Fruit fly (Drosophila melanogaster) whole organism, prepupa: ENCODE results near the gene Vajk1.

Experiments
- Blimp-1 ChIP-seq: fragments of 200-800 bp; sonication (Bioruptor generic); optimal IDR thresholded peaks from 3 replicates; lab custom pipeline; 2017; ENCODE audit warnings: missing biosample characterization, missing genetic modification characterization, mild to moderate bottlenecking, moderate library complexity, missing genetic modification reagents
- CG10631 ChIP-seq: fragments of 200-800 bp; sonication (Bioruptor generic); optimal IDR thresholded peaks from 2 replicates; lab custom pipeline; 2016; ENCODE audit warnings: missing biosample characterization, missing genetic modification characterization
- CG10669 ChIP-seq: fragments of 200-800 bp; sonication (Bioruptor generic); optimal IDR thresholded peaks from 3 replicates; lab custom pipeline; 2018; ENCODE audit warnings: missing biosample characterization, mild to moderate bottlenecking, missing genetic modification characterization, moderate library complexity
- CG11294 ChIP-seq: fragments of 200-800 bp; sonication (Bioruptor generic); IDR thresholded peaks from 2 replicates; pipeline ENCODE4 v1.3.6; 2022; ENCODE audit warnings: missing biosample characterization, missing genetic modification characterization
- CG11762 ChIP-seq: fragments of 200-800 bp; sonication (Bioruptor generic); optimal IDR thresholded peaks from 3 replicates; lab custom pipeline; 2016; ENCODE audit warnings: missing biosample characterization, missing genetic modification characterization; ENCODE audit not compliant: insufficient read depth
- CG3032 ChIP-seq: fragments of 200-800 bp; optimal IDR thresholded peaks from 2 replicates; lab custom pipeline; 2019; ENCODE audit warnings: missing biosample characterization, mild to moderate bottlenecking, missing genetic modification characterization, moderate library complexity
- CG31627 ChIP-seq: fragments of 200-800 bp; sonication (Bioruptor generic); optimal IDR thresholded peaks from 3 replicates; lab custom pipeline; 2016; ENCODE audit warnings: missing biosample characterization, missing genetic modification characterization
- CG32006 ChIP-seq: fragments of 200-800 bp; sonication (Bioruptor generic); optimal IDR thresholded peaks from 3 replicates; lab custom pipeline; 2017; ENCODE audit warnings: missing biosample characterization, mild to moderate bottlenecking, missing genetic modification characterization
- CG3919 ChIP-seq: fragments of 200-800 bp; sonication (Bioruptor generic); optimal IDR thresholded peaks from 3 replicates; lab custom pipeline; 2016; ENCODE audit warnings: missing biosample characterization, missing genetic modification characterization
- CG6276 ChIP-seq: fragments of 200-800 bp; sonication (Bioruptor generic); optimal IDR thresholded peaks from 2 replicates; lab custom pipeline; 2017; ENCODE audit warnings: missing biosample characterization, mild to moderate bottlenecking, missing genetic modification characterization
- CG6854 ChIP-seq: fragments of 200-800 bp; sonication (Bioruptor generic); optimal IDR thresholded peaks from 2 replicates; lab custom pipeline; 2017; ENCODE audit warnings: missing biosample characterization, mild to moderate bottlenecking, missing genetic modification characterization
- CG8632 ChIP-seq: fragments of 200-800 bp; sonication (Bioruptor generic); optimal IDR thresholded peaks from 3 replicates; lab custom pipeline; 2016; ENCODE audit warnings: missing biosample characterization, missing genetic modification characterization
- CG9139 ChIP-seq: fragments of 200-800 bp; sonication (Bioruptor generic); optimal IDR thresholded peaks from 3 replicates; lab custom pipeline; 2017; ENCODE audit warnings: missing biosample characterization, mild to moderate bottlenecking, missing genetic modification characterization
- Eip75B ChIP-seq: fragments of 200-800 bp; sonication (Bioruptor generic); optimal IDR thresholded peaks from 3 replicates; lab custom pipeline; 2016; ENCODE audit warnings: missing biosample characterization, missing genetic modification characterization
- Eip78C ChIP-seq: fragments of 200-800 bp; sonication (Bioruptor generic); peaks from one replicate; lab custom pipeline; 2016; ENCODE audit warnings: missing biosample characterization, missing genetic modification characterization
- Eip93F ChIP-seq: fragments of 200-800 bp; sonication (Bioruptor generic); optimal IDR thresholded peaks from 2 replicates; lab custom pipeline; 2016; ENCODE audit warnings: missing biosample characterization, mild to moderate bottlenecking, missing genetic modification characterization
- Ets21C ChIP-seq: fragments of 200-800 bp; sonication (Bioruptor generic); optimal IDR thresholded peaks from 3 replicates; lab custom pipeline; 2016; ENCODE audit warnings: missing biosample characterization, missing genetic modification characterization
- Ets96B ChIP-seq: fragments of 200-800 bp; optimal IDR thresholded peaks from 2 replicates; lab custom pipeline; 2019; ENCODE audit warnings: missing biosample characterization, mild to moderate bottlenecking, missing genetic modification characterization, moderate library complexity
- Gug ChIP-seq: fragments of 200-800 bp; sonication (Bioruptor generic); IDR thresholded peaks from 2 replicates; pipeline ENCODE4 v1.3.6; 2022; ENCODE audit warnings: missing biosample characterization, missing genetic modification characterization
- Hr38 ChIP-seq: sonication (Bioruptor generic); optimal IDR thresholded peaks from 2 replicates; lab custom pipeline; 2016; ENCODE audit warnings: missing biosample characterization, missing genetic modification characterization
- Hr39 ChIP-seq: fragments of 200-800 bp; sonication (Bioruptor generic); optimal IDR thresholded peaks from 2 replicates; lab custom pipeline; 2016; ENCODE audit warnings: missing biosample characterization, missing genetic modification characterization
- Hr4 ChIP-seq: fragments of 200-800 bp; sonication (Bioruptor generic); optimal IDR thresholded peaks from 3 replicates; lab custom pipeline; 2016; ENCODE audit warnings: missing biosample characterization, missing genetic modification characterization
- Met ChIP-seq: fragments of 200-800 bp; sonication (Bioruptor generic); optimal IDR thresholded peaks from 3 replicates; lab custom pipeline; 2016; ENCODE audit warnings: missing biosample characterization, missing genetic modification characterization
- Smox ChIP-seq: fragments of 200-800 bp; sonication (Bioruptor generic); optimal IDR thresholded peaks from 3 replicates; lab custom pipeline; 2016; ENCODE audit warnings: missing biosample characterization, missing genetic modification characterization
- Sox102F ChIP-seq: fragments of 200-800 bp; sonication (Bioruptor generic); optimal IDR thresholded peaks from 2 replicates; lab custom pipeline; 2016; ENCODE audit warnings: missing biosample characterization, mild to moderate bottlenecking, missing genetic modification characterization
- acj6 ChIP-seq: fragments of 200-800 bp; sonication (Bioruptor generic); optimal IDR thresholded peaks from 3 replicates; lab custom pipeline; 2016; ENCODE audit warnings: missing biosample characterization, missing genetic modification characterization
- dac ChIP-seq: fragments of 200-800 bp; sonication (Bioruptor generic); optimal IDR thresholded peaks from 2 replicates; lab custom pipeline; 2017; ENCODE audit warnings: missing biosample characterization, mild to moderate bottlenecking, missing genetic modification characterization
- dsx ChIP-seq: fragments of 200-800 bp; optimal IDR thresholded peaks from 3 replicates; lab custom pipeline; 2019; ENCODE audit warnings: missing biosample characterization, mild to moderate bottlenecking, missing genetic modification characterization, moderate library complexity; ENCODE audit not compliant: poor library complexity, severe bottlenecking
- eg ChIP-seq: fragments of 200-800 bp; sonication (Bioruptor generic); IDR thresholded peaks from 3 replicates; pipeline ENCODE4 v1.3.6; 2022; ENCODE audit warnings: missing biosample characterization, missing genetic modification characterization
- esn ChIP-seq: fragments of 200-800 bp; sonication (Bioruptor generic); optimal IDR thresholded peaks from 2 replicates; lab custom pipeline; 2016; ENCODE audit warnings: missing biosample characterization, mild to moderate bottlenecking, missing genetic modification characterization, moderate library complexity
- lz ChIP-seq: fragments of 200-800 bp; sonication (Bioruptor generic); optimal IDR thresholded peaks from 3 replicates; lab custom pipeline; 2016; ENCODE audit warnings: missing biosample characterization, missing genetic modification characterization
- net ChIP-seq: fragments of 200-800 bp; sonication (Bioruptor generic); optimal IDR thresholded peaks from 3 replicates; lab custom pipeline; 2016; ENCODE audit warnings: missing biosample characterization, missing genetic modification characterization
- spab ChIP-seq: fragments of 200-800 bp; sonication (Bioruptor generic); optimal IDR thresholded peaks from 2 replicates; lab custom pipeline; 2017; ENCODE audit warnings: missing biosample characterization, mild to moderate bottlenecking, missing genetic modification characterization, missing genetic modification reagents
- ss ChIP-seq, 2 experiments: fragments of 200-800 bp; sonication (Bioruptor generic); optimal IDR thresholded peaks; 2 replicates in 1 of 2; 3 replicates in 1 of 2; lab custom pipeline; 2017 to 2018; ENCODE audit warnings: mild to moderate bottlenecking in 2 of 2, missing biosample characterization in 2 of 2, missing genetic modification characterization in 2 of 2, moderate library complexity in 1 of 2
- svp ChIP-seq: fragments of 200-800 bp; sonication (Bioruptor generic); peaks from one replicate; lab custom pipeline; 2016; ENCODE audit warnings: missing biosample characterization, missing genetic modification characterization
- topi ChIP-seq: fragments of 200-800 bp; sonication (Bioruptor generic); optimal IDR thresholded peaks from 3 replicates; lab custom pipeline; 2016; ENCODE audit warnings: missing biosample characterization, missing genetic modification characterization
- vri ChIP-seq: fragments of 200-800 bp; sonication (Bioruptor generic); optimal IDR thresholded peaks from 3 replicates; lab custom pipeline; 2016; ENCODE audit warnings: missing biosample characterization, mild to moderate bottlenecking, missing genetic modification characterization

Vajk1 gene

DNA sequence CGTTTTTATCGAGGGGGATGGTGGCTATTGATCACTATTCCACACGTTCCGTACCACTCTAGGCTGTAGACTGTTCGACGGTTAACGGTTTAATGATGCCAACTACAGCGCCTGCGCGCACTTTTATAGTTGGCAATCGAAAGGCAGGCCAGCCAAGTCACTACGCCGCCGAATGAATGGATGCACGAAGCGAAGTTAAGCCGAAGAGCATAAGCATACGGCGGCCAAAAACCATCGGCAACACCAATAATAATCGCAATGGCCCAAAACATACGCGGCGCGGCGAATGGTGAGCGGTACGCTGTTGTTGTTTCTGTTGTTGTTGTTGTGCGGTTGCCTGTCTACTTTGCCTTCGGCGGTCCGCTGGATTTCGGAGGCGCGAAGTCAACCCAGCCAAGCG is at the start of gene Vajk1:
Vajk1 (minus strand) TSS at position 101 of the 400 bp plus-strand sequence.
- TF ChIP-seq Sox102F (GFP tag; lab: Kevin White, UChicago): no peak
- no peak for TF ChIP-seq CG8632 (GFP tag; lab: Kevin White, UChicago)
- TF ChIP-seq CG10669 (GFP tag; lab: Kevin White, UChicago): no peak
- TF ChIP-seq CG11762 (GFP tag; lab: Kevin White, UChicago): no peak
- TF ChIP-seq dac (GFP tag; lab: Kevin White, UChicago): no peak
- TF ChIP-seq eg (GFP tag; lab: Robert Waterston, UW): peak; percentile 31; the same call in 1 of the 3 replicates
- no peak for TF ChIP-seq Hr4 (GFP tag; lab: Kevin White, UChicago)
- TF ChIP-seq Eip78C: no peak

- TF ChIP-seq Ets96B (tag; lab: Kevin White, UChicago) (no peak), CG10669 (GFP tag; lab: Kevin White, UChicago) (no peak), CG11294 (no peak), CG6276 (GFP tag; lab: Kevin White, UChicago) (no peak), dsx (no peak), Blimp-1 (GFP tag; lab: Kevin White, UChicago) (no peak), CG8632 (GFP tag; lab: Kevin White, UChicago) (no peak), CG11762 (GFP tag; lab: Kevin White, UChicago) (no peak), CG9139 (GFP tag; lab: Kevin White, UChicago) (no peak), Gug (GFP tag; lab: Robert Waterston, UW) (no peak), Hr38 (GFP tag; lab: Kevin White, UChicago) (no peak), CG6854 (GFP tag; lab: Kevin White, UChicago) (no peak), Smox (GFP tag; lab: Kevin White, UChicago) (no peak), Ets21C (GFP tag; lab: Kevin White, UChicago) (no peak), esn (no peak), Met (GFP tag; lab: Kevin White, UChicago) (no peak)
Observed at dm6 chr2L:13972847-13973246, 49.5 kb upstream of the Vajk1 start, which contains the start of gene He. TSS of gene He (minus strand) at chr2L:13972947.

- TF ChIP-seq Eip75B (GFP tag; lab: Kevin White, UChicago) (no peak), CG3032 (tag; lab: Kevin White, UChicago) (no peak), svp (GFP tag; lab: Kevin White, UChicago) (peak; percentile 64), ss (GFP tag; optimal IDR thresholded peaks at IDR 0.05; lab: Kevin White, UChicago) (no peak), CG8632 (GFP tag; lab: Kevin White, UChicago) (no peak), spab (GFP tag; lab: Kevin White, UChicago) (no peak), Eip93F (GFP tag; lab: Kevin White, UChicago) (no peak), Eip78C (no peak)
Observed at dm6 chr2L:13969876-13970275, 46.5 kb upstream of the Vajk1 start, which contains the start of the genes NimB4 and NimB5. TSS of gene NimB4 (minus strand) at chr2L:13969976. TSS of gene NimB5 (plus strand) at chr2L:13970177.

dm6 chr2L:13967846-13968350 is 44.5 kb upstream of the Vajk1 start, which contains the start of gene NimB3:
TSS of gene NimB3 (minus strand) at chr2L:13967985.
- TF ChIP-seq ss (GFP tag; optimal IDR thresholded peaks at IDR 0.05; lab: Kevin White, UChicago) (no peak), net (GFP tag; lab: Kevin White, UChicago) (no peak), Eip78C (peak; percentile 61), CG3919 (no peak), Sox102F (GFP tag; lab: Kevin White, UChicago) (peak; percentile 5), svp (GFP tag; lab: Kevin White, UChicago) (peak; percentile 97), vri (peak; percentile 1), Blimp-1 (GFP tag; lab: Kevin White, UChicago) (no peak), lz (GFP tag; lab: Kevin White, UChicago) (no peak), acj6 (GFP tag; lab: Kevin White, UChicago) (no peak), CG32006 (peak; percentile 13), topi (GFP tag; lab: Kevin White, UChicago) (peak; percentile 24), Smox (GFP tag; lab: Kevin White, UChicago) (peak; percentile 5), CG10631 (no peak), CG31627 (GFP tag; lab: Kevin White, UChicago) (peak; percentile 27), Hr4 (GFP tag; lab: Kevin White, UChicago) (no peak), Hr39 (GFP tag; lab: Kevin White, UChicago) (peak; percentile 3)
